Worm (Caenorhabditis elegans): ENCODE data around the gene Y54G2A.18.

Y54G2A.18 gene

DNA sequence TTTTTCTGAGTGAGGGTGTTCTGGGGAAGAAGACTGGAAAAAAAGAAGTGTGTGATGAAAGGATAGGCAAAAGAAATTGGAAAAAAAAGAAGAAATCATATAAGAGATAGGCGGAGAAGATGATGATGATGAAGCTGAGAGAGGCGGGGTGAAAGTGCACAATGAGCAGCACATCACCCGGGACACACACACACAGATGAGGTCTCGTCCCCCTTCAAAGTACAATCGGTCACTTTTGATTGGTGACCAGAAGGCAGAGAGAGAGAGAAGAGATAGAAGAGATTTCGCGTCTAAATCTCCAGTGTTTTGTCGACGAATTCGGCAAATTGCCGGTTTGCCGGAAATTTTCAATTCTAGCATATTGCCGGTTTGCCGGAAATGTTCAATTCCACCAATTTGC is 7.0 kb downstream of the Y54G2A.18 start:
- TF ChIP-seq ref-1 (GFP tag; conservative IDR thresholded peaks at IDR 0.05): no peak
- no peak for TF ChIP-seq ztf-29 (GFP tag; IDR thresholded peaks at IDR 0.05)
- TF ChIP-seq cog-1 (tag; optimal IDR thresholded peaks at IDR 0.05): no peak
- TF ChIP-seq T22C8.4 (GFP tag; IDR thresholded peaks at IDR 0.05): no peak
- no peak for TF ChIP-seq ztf-23 (GFP tag; IDR thresholded peaks at IDR 0.05)
- TF ChIP-seq klf-2 (GFP tag; conservative IDR thresholded peaks at IDR 0.05): no peak
- TF ChIP-seq tab-1 (GFP tag; IDR thresholded peaks at IDR 0.05): no peak
- TF ChIP-seq flt-1 (GFP tag; IDR thresholded peaks at IDR 0.05): no peak
- TF ChIP-seq med-1 (GFP tag; optimal IDR thresholded peaks at IDR 0.05; ENCODE audit: insufficient read depth): no peak

DNA sequence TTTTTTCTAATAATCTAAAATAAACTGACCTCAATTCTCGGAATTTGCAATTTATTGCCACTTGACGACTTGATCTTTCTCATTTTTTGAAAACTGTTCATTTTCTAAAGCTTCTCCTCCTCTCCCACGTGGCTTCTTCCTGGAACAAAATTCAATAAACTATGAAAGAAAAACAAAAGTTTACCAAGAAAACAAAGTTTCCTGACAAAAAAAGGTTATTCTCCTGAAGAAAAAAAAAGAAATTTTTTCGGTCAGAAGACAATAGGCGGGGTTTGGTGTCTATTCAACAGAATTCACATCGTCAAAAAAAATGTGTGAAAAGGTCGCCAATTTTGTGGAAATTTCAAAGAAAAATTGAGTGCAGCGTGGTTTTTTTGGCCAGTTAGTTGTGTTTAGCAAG is 27.6 kb downstream of the Y54G2A.18 start, which contains the start of gene Y54G2A.16:
Y54G2A.16 (minus strand) TSS at position 101 of the 400 bp plus-strand sequence.
- TF ChIP-seq ztf-23 (GFP tag; IDR thresholded peaks at IDR 0.05): no peak
- no peak for TF ChIP-seq T22C8.4 (GFP tag; IDR thresholded peaks at IDR 0.05)
- TF ChIP-seq ztf-29 (GFP tag; IDR thresholded peaks at IDR 0.05): no peak
- no peak for TF ChIP-seq flt-1 (GFP tag; IDR thresholded peaks at IDR 0.05)
- no peak for TF ChIP-seq ref-1 (GFP tag; conservative IDR thresholded peaks at IDR 0.05)
- TF ChIP-seq cog-1 (tag; optimal IDR thresholded peaks at IDR 0.05): no peak
- no peak for TF ChIP-seq med-1 (GFP tag; optimal IDR thresholded peaks at IDR 0.05; ENCODE audit: insufficient read depth)
- TF ChIP-seq tab-1 (GFP tag; IDR thresholded peaks at IDR 0.05): no peak

DNA sequence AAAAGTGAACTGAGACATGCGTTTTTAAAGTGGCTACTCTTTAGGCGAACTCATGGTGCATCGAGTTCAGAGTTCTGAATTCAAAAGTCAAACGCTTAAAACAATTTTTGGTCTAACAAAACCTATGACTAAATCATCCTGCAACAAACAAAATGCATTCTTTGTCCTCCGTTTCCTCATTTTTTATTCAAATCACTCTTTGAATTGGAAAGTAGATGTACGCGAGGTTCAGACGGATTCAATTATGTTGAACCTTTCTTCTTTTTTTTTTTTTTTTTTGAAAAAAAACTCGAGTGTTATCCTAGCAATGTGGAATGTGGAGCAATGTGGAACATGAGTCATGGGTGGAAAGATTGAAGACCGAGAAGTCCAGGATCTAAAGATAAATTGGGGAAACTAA is 33.6 kb downstream of the Y54G2A.18 start:
- TF ChIP-seq flt-1 (GFP tag; IDR thresholded peaks at IDR 0.05): no peak
- TF ChIP-seq ztf-29 (GFP tag; IDR thresholded peaks at IDR 0.05): no peak
- TF ChIP-seq klf-2 (GFP tag; conservative IDR thresholded peaks at IDR 0.05): no peak
- TF ChIP-seq med-1 (GFP tag; optimal IDR thresholded peaks at IDR 0.05; ENCODE audit: insufficient read depth): no peak
- TF ChIP-seq cog-1 (tag; optimal IDR thresholded peaks at IDR 0.05): no peak
- no peak for TF ChIP-seq T22C8.4 (GFP tag; IDR thresholded peaks at IDR 0.05)
- no peak for TF ChIP-seq tab-1 (GFP tag; IDR thresholded peaks at IDR 0.05)
- no peak for TF ChIP-seq ztf-23 (GFP tag; IDR thresholded peaks at IDR 0.05)

DNA sequence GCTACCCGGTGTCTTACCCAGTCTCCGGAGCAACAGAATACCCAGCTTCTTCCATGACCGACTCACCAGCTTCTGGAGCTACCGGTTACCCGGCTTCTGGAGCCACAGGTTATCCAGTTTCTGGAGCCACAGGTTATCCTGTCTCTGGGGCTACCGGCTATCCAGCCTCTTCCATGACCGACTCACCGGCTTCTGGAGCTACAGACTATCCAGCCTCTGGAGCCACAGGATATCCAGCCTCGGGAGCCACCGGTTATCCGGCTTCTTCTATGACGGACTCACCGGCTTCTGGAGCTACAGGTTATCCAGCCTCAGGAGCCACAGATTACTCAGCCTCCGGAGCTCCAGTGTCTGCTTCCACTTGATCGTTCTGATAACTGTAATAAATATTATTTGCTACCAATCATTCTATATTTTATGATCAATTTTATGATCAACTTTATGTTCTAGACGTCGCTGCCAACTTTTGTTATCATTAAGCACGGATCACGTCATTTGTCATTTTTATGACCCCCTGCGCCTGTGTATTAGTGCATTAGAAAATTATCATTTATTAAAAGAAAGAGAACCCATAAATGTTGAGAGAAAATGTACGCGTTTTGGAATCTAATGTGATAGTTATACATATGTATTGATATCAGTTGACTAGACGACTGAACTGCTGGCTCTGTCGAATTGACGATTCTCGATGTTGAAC is 37.1 kb downstream of the Y54G2A.18 start:
- no peak for TF ChIP-seq ref-1 (GFP tag; conservative IDR thresholded peaks at IDR 0.05)
- no peak for TF ChIP-seq cog-1 (tag; optimal IDR thresholded peaks at IDR 0.05)
- TF ChIP-seq med-1 (GFP tag; optimal IDR thresholded peaks at IDR 0.05; ENCODE audit: insufficient read depth): no peak
- no peak for TF ChIP-seq T22C8.4 (GFP tag; IDR thresholded peaks at IDR 0.05)
- no peak for TF ChIP-seq klf-2 (GFP tag; conservative IDR thresholded peaks at IDR 0.05)
- no peak for TF ChIP-seq ztf-29 (GFP tag; IDR thresholded peaks at IDR 0.05)
- no peak for TF ChIP-seq tab-1 (GFP tag; IDR thresholded peaks at IDR 0.05)
- no peak for TF ChIP-seq flt-1 (GFP tag; IDR thresholded peaks at IDR 0.05)
- no peak for TF ChIP-seq ztf-23 (GFP tag; IDR thresholded peaks at IDR 0.05)

DNA sequence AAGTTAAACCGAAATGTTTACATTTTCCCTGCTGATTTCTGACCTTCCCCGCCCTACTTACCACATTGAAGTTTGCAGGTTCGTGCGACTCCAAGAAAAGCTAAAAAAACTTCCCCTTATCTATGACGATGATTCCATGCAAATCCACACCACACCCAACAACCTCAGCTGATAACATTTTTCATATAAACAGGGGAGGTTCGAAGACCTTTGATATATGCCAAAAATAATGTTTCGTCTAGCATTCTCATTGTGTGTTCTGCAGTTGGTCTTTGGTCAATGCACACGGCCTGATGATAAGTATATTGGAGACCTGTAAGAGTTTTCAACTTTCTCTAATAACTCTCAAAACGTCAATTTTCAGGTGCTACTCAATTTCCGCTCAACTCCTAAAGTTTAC is 38.1 kb downstream of the Y54G2A.18 start:
- TF ChIP-seq tab-1 (GFP tag; IDR thresholded peaks at IDR 0.05) (no peak), ztf-29 (GFP tag; IDR thresholded peaks at IDR 0.05) (no peak), T22C8.4 (GFP tag; IDR thresholded peaks at IDR 0.05) (no peak), ztf-23 (GFP tag; IDR thresholded peaks at IDR 0.05) (no peak), ref-1 (GFP tag; conservative IDR thresholded peaks at IDR 0.05) (no peak), med-1 (GFP tag; optimal IDR thresholded peaks at IDR 0.05; ENCODE audit: insufficient read depth) (no peak), cog-1 (tag; optimal IDR thresholded peaks at IDR 0.05) (no peak), klf-2 (GFP tag; conservative IDR thresholded peaks at IDR 0.05) (no peak)

DNA sequence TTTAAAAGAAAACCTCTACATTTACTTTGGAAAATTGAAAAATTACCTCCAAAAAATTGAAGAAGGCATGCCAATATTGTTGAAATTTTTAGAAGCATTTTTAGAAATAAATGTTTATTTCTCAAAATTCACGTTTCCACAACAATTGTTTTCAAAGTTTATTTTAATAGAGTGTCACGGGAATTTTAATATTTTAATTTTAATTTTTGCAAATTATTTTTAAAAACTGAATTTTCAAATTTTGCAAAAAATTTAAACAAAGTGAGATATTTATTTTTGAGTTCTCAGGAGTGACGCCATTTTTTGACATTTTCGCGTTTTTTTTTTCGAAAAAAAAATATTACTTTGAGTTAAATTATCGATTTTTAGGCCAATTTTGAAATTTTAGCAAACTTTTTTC is 39.1 kb downstream of the Y54G2A.18 start, which contains the start of gene Y54G2A.49:
Y54G2A.49 (minus strand) TSS at position 101 of the 400 bp plus-strand sequence.
- TF ChIP-seq ref-1 (GFP tag; conservative IDR thresholded peaks at IDR 0.05) (no peak), flt-1 (GFP tag; IDR thresholded peaks at IDR 0.05) (no peak), klf-2 (GFP tag; conservative IDR thresholded peaks at IDR 0.05) (no peak), med-1 (GFP tag; optimal IDR thresholded peaks at IDR 0.05; ENCODE audit: insufficient read depth) (no peak), ztf-29 (GFP tag; IDR thresholded peaks at IDR 0.05) (no peak), tab-1 (GFP tag; IDR thresholded peaks at IDR 0.05) (no peak), ztf-23 (GFP tag; IDR thresholded peaks at IDR 0.05) (no peak), cog-1 (tag; optimal IDR thresholded peaks at IDR 0.05) (no peak), T22C8.4 (GFP tag; IDR thresholded peaks at IDR 0.05) (no peak)

DNA sequence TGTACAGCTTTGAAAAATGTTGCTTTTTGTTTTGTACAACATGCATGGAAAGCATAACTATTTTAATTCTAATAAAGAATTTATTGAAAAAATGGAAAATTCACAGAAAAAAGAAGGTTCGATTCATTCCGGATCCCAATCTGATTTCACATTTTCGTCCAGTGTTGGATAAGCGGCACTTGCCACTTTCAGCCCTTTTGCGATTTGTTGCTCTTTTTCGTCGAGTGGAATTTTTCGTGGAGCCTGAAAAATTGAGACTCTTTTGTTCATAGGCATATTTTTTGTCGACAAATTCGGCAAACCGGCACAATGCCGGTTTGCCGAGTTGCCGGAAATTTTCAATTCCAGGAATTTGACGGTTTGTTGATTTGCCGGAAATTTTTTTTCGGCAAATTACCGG is 40.7 kb downstream of the Y54G2A.18 start:
- TF ChIP-seq med-1 (GFP tag; optimal IDR thresholded peaks at IDR 0.05; ENCODE audit: insufficient read depth) (no peak), ref-1 (GFP tag; conservative IDR thresholded peaks at IDR 0.05) (no peak), T22C8.4 (GFP tag; IDR thresholded peaks at IDR 0.05) (no peak), cog-1 (tag; optimal IDR thresholded peaks at IDR 0.05) (no peak), ztf-29 (GFP tag; IDR thresholded peaks at IDR 0.05) (no peak)

DNA sequence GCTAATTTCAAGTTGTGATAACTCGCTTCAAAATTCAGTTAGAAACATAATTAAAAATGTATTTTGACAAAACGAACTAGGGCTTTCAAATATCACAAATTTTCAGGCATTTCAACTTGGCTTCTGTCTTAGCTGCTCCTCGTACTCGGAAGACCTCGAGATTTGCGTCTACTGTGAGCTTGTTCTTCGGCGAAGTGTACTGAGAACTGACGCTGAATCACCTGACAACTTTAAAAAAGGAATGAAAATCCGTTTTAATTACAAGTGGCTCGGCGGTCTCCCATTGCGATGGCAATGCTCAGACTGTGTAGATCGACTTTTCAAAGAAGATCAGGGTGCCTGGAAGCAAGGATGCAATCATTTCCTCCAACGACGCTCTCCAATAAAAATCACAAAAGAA is 41.7 kb downstream of the Y54G2A.18 start, which contains the start of gene clec-85:
clec-85 (plus strand) TSS at position 301 of the 400 bp plus-strand sequence.
- TF ChIP-seq ref-1 (GFP tag; conservative IDR thresholded peaks at IDR 0.05): no peak
- no peak for TF ChIP-seq ztf-23 (GFP tag; IDR thresholded peaks at IDR 0.05)
- TF ChIP-seq tab-1 (GFP tag; IDR thresholded peaks at IDR 0.05): no peak
- no peak for TF ChIP-seq ztf-29 (GFP tag; IDR thresholded peaks at IDR 0.05)
- TF ChIP-seq med-1 (GFP tag; optimal IDR thresholded peaks at IDR 0.05; ENCODE audit: insufficient read depth): no peak

DNA sequence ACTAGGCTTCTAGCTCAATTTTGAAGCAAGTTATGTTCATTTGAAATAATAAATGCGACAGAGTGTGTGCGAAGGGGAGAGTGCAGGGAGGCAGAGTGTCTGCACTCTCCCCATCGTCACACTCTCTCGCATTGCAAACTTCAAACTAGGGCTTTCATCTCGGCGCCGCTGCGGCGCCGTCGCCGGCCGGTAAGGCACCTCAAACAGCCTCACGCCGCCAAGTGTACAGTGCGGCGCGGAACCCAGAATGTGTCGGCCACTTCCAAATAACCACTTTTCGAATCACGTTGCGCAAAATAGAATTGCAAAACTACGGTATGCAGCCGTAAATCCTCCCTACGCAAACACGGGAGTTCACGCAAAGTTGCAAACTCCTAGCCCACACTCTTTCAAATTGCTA is 43.0 kb downstream of the Y54G2A.18 start:
- TF ChIP-seq flt-1 (GFP tag; IDR thresholded peaks at IDR 0.05): no peak
- TF ChIP-seq klf-2 (GFP tag; conservative IDR thresholded peaks at IDR 0.05): no peak
- TF ChIP-seq ztf-23 (GFP tag; IDR thresholded peaks at IDR 0.05): no peak
- TF ChIP-seq cog-1 (tag; optimal IDR thresholded peaks at IDR 0.05): no peak
- TF ChIP-seq med-1 (GFP tag; optimal IDR thresholded peaks at IDR 0.05; ENCODE audit: insufficient read depth): no peak
- no peak for TF ChIP-seq tab-1 (GFP tag; IDR thresholded peaks at IDR 0.05)
- TF ChIP-seq ztf-29 (GFP tag; IDR thresholded peaks at IDR 0.05): no peak
- TF ChIP-seq ref-1 (GFP tag; conservative IDR thresholded peaks at IDR 0.05): no peak
- no peak for TF ChIP-seq T22C8.4 (GFP tag; IDR thresholded peaks at IDR 0.05)

DNA sequence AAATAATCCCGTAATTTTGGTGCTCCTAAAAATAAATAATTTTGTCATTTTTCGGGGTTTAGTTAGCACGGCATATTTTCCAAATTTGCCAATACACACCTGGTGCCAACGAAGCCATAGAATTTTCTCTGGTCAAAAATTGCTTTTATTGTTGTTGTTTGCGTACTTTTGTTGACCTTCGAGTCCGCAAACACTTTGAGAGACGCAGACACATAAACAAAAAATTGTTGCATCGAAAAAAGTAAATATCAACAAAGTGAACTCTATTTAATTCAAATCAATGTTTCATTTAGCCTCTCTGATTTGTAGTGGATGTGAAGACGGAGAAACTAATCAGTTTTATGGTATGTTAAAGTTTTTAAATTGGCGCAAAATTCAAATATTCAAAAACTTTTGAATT is 46.0 kb downstream of the Y54G2A.18 start, which contains the start of gene Y54G2A.40:
Y54G2A.40 (plus strand) TSS at position 213 of the 400 bp plus-strand sequence.
- TF ChIP-seq cog-1 (tag; optimal IDR thresholded peaks at IDR 0.05): no peak
- no peak for TF ChIP-seq tab-1 (GFP tag; IDR thresholded peaks at IDR 0.05)
- no peak for TF ChIP-seq klf-2 (GFP tag; conservative IDR thresholded peaks at IDR 0.05)
- TF ChIP-seq ref-1 (GFP tag; conservative IDR thresholded peaks at IDR 0.05): no peak
- TF ChIP-seq ztf-29 (GFP tag; IDR thresholded peaks at IDR 0.05): no peak
- no peak for TF ChIP-seq ztf-23 (GFP tag; IDR thresholded peaks at IDR 0.05)
- no peak for TF ChIP-seq flt-1 (GFP tag; IDR thresholded peaks at IDR 0.05)
- TF ChIP-seq T22C8.4 (GFP tag; IDR thresholded peaks at IDR 0.05): no peak
- no peak for TF ChIP-seq med-1 (GFP tag; optimal IDR thresholded peaks at IDR 0.05; ENCODE audit: insufficient read depth)
